Fruit fly (Drosophila melanogaster) whole organism, pupa: Measurements from ENCODE around the gene Or65a.

Experiments
- CG10348 ChIP-seq: fragments of 200-800 bp; sonication (Bioruptor generic); IDR thresholded peaks from 2 replicates; pipeline ENCODE4 v1.3.6; 2022; ENCODE audit warnings: missing biosample characterization, missing genetic modification characterization
- CG12605 ChIP-seq: fragments of 200-800 bp; sonication (Bioruptor generic); IDR thresholded peaks from 2 replicates; pipeline ENCODE4 v1.3.6; 2022; ENCODE audit warnings: missing biosample characterization, missing genetic modification characterization
- CG13204 ChIP-seq: fragments of 200-800 bp; sonication (Bioruptor generic); optimal IDR thresholded peaks from 2 replicates; lab custom pipeline; 2018; ENCODE audit warnings: missing biosample characterization, mild to moderate bottlenecking, missing genetic modification characterization, moderate library complexity
- CG14655 ChIP-seq: fragments of 200-800 bp; sonication (Bioruptor generic); optimal IDR thresholded peaks from 3 replicates; lab custom pipeline; 2017; ENCODE audit warnings: mild to moderate bottlenecking, missing biosample characterization, missing genetic modification reagents, missing genetic modification characterization
- CG15710 ChIP-seq: fragments of 200-800 bp; sonication (Bioruptor generic); optimal IDR thresholded peaks from 2 replicates; lab custom pipeline; 2018; ENCODE audit warnings: missing biosample characterization, mild to moderate bottlenecking, missing genetic modification characterization, moderate library complexity
- CG17806 ChIP-seq: fragments of 200-800 bp; sonication (Bioruptor generic); optimal IDR thresholded peaks from 2 replicates; lab custom pipeline; 2018; ENCODE audit warnings: missing biosample characterization, mild to moderate bottlenecking, missing genetic modification characterization, moderate library complexity
- CG32121 ChIP-seq: fragments of 200-800 bp; sonication (Bioruptor generic); IDR thresholded peaks from 2 replicates; pipeline ENCODE4 v1.3.6; 2022; ENCODE audit warnings: missing biosample characterization, missing genetic modification characterization
- CG34367 ChIP-seq: fragments of 200-800 bp; sonication (Bioruptor generic); optimal IDR thresholded peaks from 2 replicates; lab custom pipeline; 2018; ENCODE audit warnings: missing biosample characterization, mild to moderate bottlenecking, missing genetic modification characterization
- CG4496 ChIP-seq: fragments of 200-800 bp; sonication (Bioruptor generic); IDR thresholded peaks from 3 replicates; pipeline ENCODE4 v1.3.6; 2022; ENCODE audit warnings: missing biosample characterization, missing genetic modification characterization
- CG8159 ChIP-seq: fragments of 200-800 bp; sonication (Bioruptor generic); optimal IDR thresholded peaks from 3 replicates; lab custom pipeline; 2018; ENCODE audit warnings: missing biosample characterization, mild to moderate bottlenecking, missing genetic modification characterization, moderate library complexity
- CG8301 ChIP-seq: fragments of 200-800 bp; sonication (Bioruptor generic); optimal IDR thresholded peaks from 2 replicates; lab custom pipeline; 2018; ENCODE audit warnings: missing biosample characterization, mild to moderate bottlenecking, missing genetic modification characterization
- CG9948 ChIP-seq: fragments of 200-800 bp; sonication (Bioruptor generic); optimal IDR thresholded peaks from 2 replicates; lab custom pipeline; 2018; ENCODE audit warnings: missing biosample characterization, mild to moderate bottlenecking, missing genetic modification characterization, moderate library complexity
- D1 ChIP-seq: fragments of 200-800 bp; sonication (Bioruptor generic); optimal IDR thresholded peaks from 2 replicates; lab custom pipeline; 2018; ENCODE audit warnings: missing biosample characterization, mild to moderate bottlenecking, missing genetic modification characterization, moderate library complexity
- EcR ChIP-seq: fragments of 200-800 bp; sonication (Bioruptor generic); optimal IDR thresholded peaks from 3 replicates; lab custom pipeline; 2019; ENCODE audit warnings: missing biosample characterization, missing genetic modification characterization, mild to moderate bottlenecking, moderate library complexity, missing genetic modification reagents
- Ets98B ChIP-seq: fragments of 200-800 bp; sonication (Bioruptor generic); IDR thresholded peaks from 2 replicates; pipeline ENCODE4 v1.3.6; 2022; ENCODE audit warnings: missing biosample characterization, missing genetic modification characterization
- Pif1A ChIP-seq: fragments of 200-800 bp; sonication (Bioruptor generic); optimal IDR thresholded peaks from 3 replicates; lab custom pipeline; 2016; ENCODE audit warnings: missing biosample characterization, missing genetic modification characterization
- Pif1B ChIP-seq: fragments of 200-800 bp; sonication (Bioruptor generic); optimal IDR thresholded peaks from 3 replicates; lab custom pipeline; 2016; ENCODE audit warnings: missing biosample characterization, missing genetic modification characterization
- Snoo ChIP-seq: fragments of 200-800 bp; sonication (Bioruptor generic); optimal IDR thresholded peaks from 3 replicates; lab custom pipeline; 2017; ENCODE audit warnings: missing biosample characterization, mild to moderate bottlenecking, missing genetic modification characterization, inconsistent platforms
- fd96Ca ChIP-seq: fragments of 200-800 bp; sonication (Bioruptor generic); IDR thresholded peaks from 3 replicates; pipeline ENCODE4 v1.3.6; 2022; ENCODE audit warnings: missing biosample characterization, missing genetic modification characterization
- gl ChIP-seq: fragments of 200-800 bp; sonication (Bioruptor generic); optimal IDR thresholded peaks from 2 replicates; lab custom pipeline; 2018; ENCODE audit warnings: missing biosample characterization, mild to moderate bottlenecking, missing genetic modification characterization
- rn ChIP-seq: fragments of 200-800 bp; sonication (Bioruptor generic); IDR thresholded peaks from 2 replicates; pipeline ENCODE4 v1.3.6; 2022; ENCODE audit warnings: missing biosample characterization, missing genetic modification characterization

Gene Or65a

DNA sequence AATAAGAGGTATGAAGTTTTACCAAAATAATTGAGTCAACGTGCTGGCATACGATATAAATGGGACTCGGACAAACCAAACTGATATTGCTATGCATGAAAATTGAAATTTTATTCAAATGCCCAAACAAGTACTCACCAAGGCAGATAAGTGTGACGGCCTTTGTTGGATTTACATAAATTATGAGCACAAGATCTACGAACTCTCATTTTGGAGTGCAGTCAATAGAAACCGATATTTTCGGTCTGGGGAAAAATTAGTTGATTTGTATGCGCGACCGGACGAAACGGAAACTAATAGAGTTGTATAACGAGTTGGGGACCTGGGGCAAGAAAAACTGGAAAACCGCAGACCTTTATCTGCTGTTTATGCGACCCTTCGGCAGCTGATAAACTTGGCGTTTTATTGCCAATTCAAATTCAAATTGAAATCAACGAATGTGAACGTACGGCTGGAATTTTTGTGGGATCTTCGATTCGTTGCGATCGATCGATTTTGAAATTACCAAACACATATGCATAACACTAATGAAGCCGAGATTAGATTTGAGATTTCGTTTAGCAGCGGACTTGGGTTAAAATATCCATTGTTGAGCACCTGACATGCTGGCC lies 15.9 kb downstream of the Or65a start:
- no peak for TF ChIP-seq CG34367
- TF ChIP-seq CG15710 (tag; lab: Kevin White, UChicago): no peak
- TF ChIP-seq CG13204 (GFP tag; lab: Kevin White, UChicago): no peak
- no peak for TF ChIP-seq Ets98B
- TF ChIP-seq gl (tag; lab: Kevin White, UChicago): no peak
- no peak for TF ChIP-seq CG4496 (GFP tag; lab: Robert Waterston, UW)
- no peak for TF ChIP-seq CG14655
- no peak for TF ChIP-seq CG9948 (tag; lab: Kevin White, UChicago)
- no peak for TF ChIP-seq EcR (GFP tag; lab: Kevin White, UChicago)
- TF ChIP-seq rn: no peak
- TF ChIP-seq D1 (tag; lab: Kevin White, UChicago): no peak
- TF ChIP-seq, all 21 proteins: peak for 0

dm6 chr3L:6338306-6338705 lies 17.9 kb downstream of the Or65a start:
- TF ChIP-seq CG9948 (tag; lab: Kevin White, UChicago): peak; percentile 19
- peak; percentile 39 for TF ChIP-seq CG17806 (tag; lab: Kevin White, UChicago)
- peak; percentile 22 for TF ChIP-seq CG8159 (tag; lab: Kevin White, UChicago)
- peak; percentile 8 for TF ChIP-seq CG8301 (tag; lab: Kevin White, UChicago)
- TF ChIP-seq CG10348 (GFP tag; lab: Robert Waterston, UW): no peak
- no peak for TF ChIP-seq CG34367
- no peak for TF ChIP-seq Snoo (tag; lab: Kevin White, UChicago)
- TF ChIP-seq CG14655: peak; percentile 25

dm6 chr3L:6342253-6342652 lies 21.8 kb downstream of the Or65a start:
- TF ChIP-seq fd96Ca (GFP tag; lab: Robert Waterston, UW) (no peak), Ets98B (no peak), CG10348 (GFP tag; lab: Robert Waterston, UW) (no peak), Snoo (tag; lab: Kevin White, UChicago) (no peak), gl (tag; lab: Kevin White, UChicago) (no peak), CG12605 (GFP tag; lab: Robert Waterston, UW) (no peak), CG13204 (GFP tag; lab: Kevin White, UChicago) (no peak)
- TF ChIP-seq, all 21 proteins: peak for 0

DNA sequence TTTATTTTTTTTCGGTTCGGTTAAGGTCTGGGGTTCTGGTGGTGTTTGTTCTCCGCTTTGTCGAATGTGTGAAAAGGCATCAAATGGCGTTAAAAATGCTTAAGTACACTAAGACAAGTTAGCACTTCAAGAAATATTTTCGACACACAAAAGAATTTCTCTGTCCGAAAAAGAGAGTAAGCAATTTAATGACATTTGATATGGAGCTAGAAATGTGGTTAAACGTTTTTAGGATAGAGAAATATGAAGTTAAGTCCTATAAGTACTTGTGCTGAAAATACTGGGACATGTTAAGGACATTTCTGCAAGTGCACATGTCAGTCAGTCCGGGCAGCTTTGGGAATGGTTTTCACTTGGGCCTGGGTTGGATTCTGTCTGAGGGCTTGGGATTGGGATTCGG lies 23.8 kb downstream of the Or65a start:
- TF ChIP-seq CG9948 (tag; lab: Kevin White, UChicago) (no peak), CG8159 (tag; lab: Kevin White, UChicago) (peak; percentile 13), CG17806 (tag; lab: Kevin White, UChicago) (peak; percentile 13)

DNA sequence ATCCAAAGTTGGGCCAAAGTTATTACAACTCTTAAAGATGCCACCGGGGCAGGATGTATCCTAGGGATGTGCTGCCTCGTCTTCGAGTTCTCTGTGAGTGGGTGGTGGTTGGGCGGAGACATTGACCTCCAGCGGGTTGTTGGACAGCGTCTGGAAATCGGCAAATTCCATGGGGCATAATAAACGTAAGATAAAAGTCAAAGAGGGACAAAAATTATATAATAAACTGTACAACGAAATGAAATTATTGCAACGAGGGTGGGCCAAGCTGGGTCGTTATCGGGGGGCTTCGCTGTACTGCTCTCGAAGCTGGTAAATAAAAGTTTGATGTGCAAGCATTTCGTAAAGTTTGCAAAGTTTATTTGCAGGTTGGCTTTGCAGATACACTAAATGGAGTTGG lies 28.0 kb downstream of the Or65a start:
- no peak for TF ChIP-seq CG8301 (tag; lab: Kevin White, UChicago)

DNA sequence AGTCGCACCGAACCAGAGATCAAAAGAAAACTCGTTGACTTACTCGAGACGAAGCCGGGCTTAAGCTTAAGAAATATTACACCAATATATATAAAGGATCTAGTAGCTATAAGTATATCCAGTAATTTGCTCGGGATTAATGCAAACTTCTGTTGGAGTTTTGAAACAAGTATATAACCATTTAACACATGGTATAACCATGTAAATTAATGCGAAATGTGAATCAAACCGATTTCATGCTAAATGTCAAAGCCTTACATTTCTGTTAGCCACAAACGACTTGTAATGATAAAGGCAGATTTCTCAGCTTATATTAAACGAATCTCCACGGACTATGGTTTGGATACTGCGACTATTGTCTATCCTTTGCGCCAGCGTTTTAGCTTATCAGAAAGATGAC lies 29.6 kb downstream of the Or65a start, which contains the start of gene Sfp65A:
TSS of gene Sfp65A (plus strand) at position 301 of the 400 bp plus-strand sequence.
- no peak for TF ChIP-seq gl (tag; lab: Kevin White, UChicago)
- TF ChIP-seq fd96Ca (GFP tag; lab: Robert Waterston, UW): no peak
- TF ChIP-seq Pif1B (GFP tag; lab: Kevin White, UChicago): no peak
- no peak for TF ChIP-seq CG14655
- no peak for TF ChIP-seq Ets98B
- no peak for TF ChIP-seq rn
- no peak for TF ChIP-seq D1 (tag; lab: Kevin White, UChicago)
- no peak for TF ChIP-seq EcR (GFP tag; lab: Kevin White, UChicago)
- no peak for TF ChIP-seq CG15710 (tag; lab: Kevin White, UChicago)
- TF ChIP-seq Snoo (tag; lab: Kevin White, UChicago): no peak
- no peak for TF ChIP-seq CG9948 (tag; lab: Kevin White, UChicago)
- no peak for TF ChIP-seq CG10348 (GFP tag; lab: Robert Waterston, UW)
- no peak for TF ChIP-seq CG8159 (tag; lab: Kevin White, UChicago)
- TF ChIP-seq CG4496 (GFP tag; lab: Robert Waterston, UW): no peak
- no peak for TF ChIP-seq Pif1A (GFP tag; lab: Kevin White, UChicago)

dm6 chr3L:6352232-6352631 lies 31.8 kb downstream of the Or65a start, which contains the start of gene CG13300:
Gene CG13300 (minus strand): TSS chr3L:6352390.
- TF ChIP-seq CG8301 (tag; lab: Kevin White, UChicago) (no peak), CG13204 (GFP tag; lab: Kevin White, UChicago) (peak; percentile 46), CG34367 (no peak), fd96Ca (GFP tag; lab: Robert Waterston, UW) (no peak), EcR (GFP tag; lab: Kevin White, UChicago) (peak; percentile 34), CG32121 (no peak), Pif1B (GFP tag; lab: Kevin White, UChicago) (peak; percentile 15), CG4496 (GFP tag; lab: Robert Waterston, UW) (0 out of 3 replicates have a peak, but pooled peaks have one; percentile 16), CG10348 (GFP tag; lab: Robert Waterston, UW) (no peak), Ets98B (peak; percentile 21; the same call in 1 of the 2 replicates), CG12605 (GFP tag; lab: Robert Waterston, UW) (peak; percentile 68; the same call in 1 of the 2 replicates), gl (tag; lab: Kevin White, UChicago) (no peak), Snoo (tag; lab: Kevin White, UChicago) (peak; percentile 3), CG8159 (tag; lab: Kevin White, UChicago) (peak; percentile 17)
